Fruit fly (Drosophila melanogaster) whole organism, embryonic: ENCODE results near the gene Spn75F.

Experiments used
- Bteb2 ChIP-seq: fragments of 200-800 bp; sonication (Bioruptor generic); optimal IDR thresholded peaks from 2 replicates; lab custom pipeline; 2016; ENCODE audit warnings: missing biosample characterization, missing genetic modification characterization
- CG10979 ChIP-seq: fragments of 200-800 bp; sonication (Bioruptor generic); optimal IDR thresholded peaks from 2 replicates; lab custom pipeline; 2018; ENCODE audit warnings: missing biosample characterization, mild to moderate bottlenecking, missing genetic modification characterization, moderate library complexity
- CG12219 ChIP-seq: fragments of 200-800 bp; sonication (Bioruptor generic); optimal IDR thresholded peaks from 3 replicates; lab custom pipeline; 2018; ENCODE audit warnings: missing biosample characterization, mild to moderate bottlenecking, missing genetic modification characterization
- CG13296 ChIP-seq: fragments of 200-800 bp; sonication (Bioruptor generic); optimal IDR thresholded peaks from 3 replicates; lab custom pipeline; 2018; ENCODE audit warnings: missing biosample characterization, mild to moderate bottlenecking, missing genetic modification characterization
- CG15601 ChIP-seq: fragments of 200-800 bp; sonication (Bioruptor generic); optimal IDR thresholded peaks from 3 replicates; lab custom pipeline; 2019; ENCODE audit warnings: missing biosample characterization, mild to moderate bottlenecking, missing genetic modification characterization, moderate library complexity
- CG16813 ChIP-seq: fragments of 200-800 bp; sonication (Bioruptor generic); IDR thresholded peaks from 3 replicates; pipeline ENCODE4 v1.3.6; 2022; ENCODE audit warnings: missing biosample characterization, missing genetic modification characterization; ENCODE audit not compliant: partially characterized antibody
- CG17385 ChIP-seq: fragments of 200-800 bp; sonication (Bioruptor generic); optimal IDR thresholded peaks from 3 replicates; lab custom pipeline; 2018; ENCODE audit warnings: missing biosample characterization, mild to moderate bottlenecking, missing genetic modification characterization
- CG2116 ChIP-seq: fragments of 200-800 bp; sonication (Bioruptor generic); optimal IDR thresholded peaks from 3 replicates; lab custom pipeline; 2018; ENCODE audit warnings: missing biosample characterization, mild to moderate bottlenecking, missing genetic modification characterization
- CG2199 ChIP-seq: fragments of 200-800 bp; sonication (Bioruptor generic); IDR thresholded peaks from 3 replicates; pipeline ENCODE4 v1.3.6; 2022; ENCODE audit warnings: missing biosample characterization, missing genetic modification characterization
- CG2202 ChIP-seq: fragments of 200-800 bp; sonication (Bioruptor generic); optimal IDR thresholded peaks from 2 replicates; lab custom pipeline; 2018; ENCODE audit warnings: missing biosample characterization, mild to moderate bottlenecking, missing genetic modification characterization
- CG2889 ChIP-seq: fragments of 200-800 bp; sonication (Bioruptor generic); IDR thresholded peaks from 3 replicates; pipeline ENCODE4 v1.3.6; 2022; ENCODE audit warnings: missing biosample characterization, missing genetic modification characterization
- CG30020 ChIP-seq: fragments of 200-800 bp; optimal IDR thresholded peaks from 2 replicates; lab custom pipeline; 2019; ENCODE audit warnings: missing biosample characterization, mild to moderate bottlenecking, missing genetic modification characterization, moderate library complexity
- CG31441 ChIP-seq: fragments of 200-800 bp; sonication (Bioruptor generic); IDR thresholded peaks from 2 replicates; pipeline ENCODE4 v1.3.6; 2022; ENCODE audit warnings: missing biosample characterization, missing genetic modification characterization
- CG3407 ChIP-seq: fragments of 200-800 bp; sonication (Bioruptor generic); optimal IDR thresholded peaks from 2 replicates; lab custom pipeline; 2018; ENCODE audit warnings: missing biosample characterization, mild to moderate bottlenecking, missing genetic modification characterization
- CG3995 ChIP-seq: fragments of 200-800 bp; sonication (Bioruptor generic); optimal IDR thresholded peaks from 3 replicates; lab custom pipeline; 2016; ENCODE audit warnings: missing biosample characterization, missing genetic modification characterization
- CG6175 ChIP-seq: fragments of 200-800 bp; sonication (Bioruptor generic); IDR thresholded peaks from 3 replicates; pipeline ENCODE4 v1.3.6; 2022; ENCODE audit warnings: missing biosample characterization, missing genetic modification characterization
- CG6254 ChIP-seq: fragments of 200-800 bp; sonication (Bioruptor generic); optimal IDR thresholded peaks from 3 replicates; lab custom pipeline; 2017; ENCODE audit warnings: mild to moderate bottlenecking, missing biosample characterization, missing genetic modification reagents, missing genetic modification characterization
- CG6272 ChIP-seq: fragments of 200-800 bp; sonication (Bioruptor generic); IDR thresholded peaks from 2 replicates; pipeline ENCODE4 v1.3.6; 2022; ENCODE audit warnings: missing biosample characterization, missing genetic modification characterization
- CG6813 ChIP-seq: fragments of 200-800 bp; sonication (Bioruptor generic); optimal IDR thresholded peaks from 2 replicates; lab custom pipeline; 2017; ENCODE audit warnings: missing biosample characterization, missing genetic modification characterization, mild to moderate bottlenecking, moderate library complexity, missing genetic modification reagents
- CG7357 ChIP-seq: fragments of 200-800 bp; sonication (Bioruptor generic); IDR thresholded peaks from 3 replicates; pipeline ENCODE4 v1.3.6; 2022; ENCODE audit warnings: missing biosample characterization, missing genetic modification characterization
- CG8359 ChIP-seq: fragments of 200-800 bp; sonication (Bioruptor generic); optimal IDR thresholded peaks from 2 replicates; lab custom pipeline; 2017; ENCODE audit warnings: missing biosample characterization, mild to moderate bottlenecking, missing genetic modification characterization, borderline replicate concordance
- CrebB ChIP-seq: fragments of 200-800 bp; sonication (Bioruptor generic); optimal IDR thresholded peaks from 3 replicates; lab custom pipeline; 2018; ENCODE audit warnings: missing biosample characterization, mild to moderate bottlenecking, missing genetic modification characterization
- Deaf1 ChIP-seq: fragments of 200-800 bp; optimal IDR thresholded peaks from 3 replicates; lab custom pipeline; 2019; ENCODE audit warnings: missing biosample characterization, mild to moderate bottlenecking, missing genetic modification characterization, moderate library complexity
- Dp ChIP-seq: fragments of 200-800 bp; sonication (Bioruptor generic); optimal IDR thresholded peaks from 2 replicates; lab custom pipeline; 2018; ENCODE audit warnings: missing biosample characterization, mild to moderate bottlenecking, missing genetic modification characterization, moderate library complexity
- Eip74EF ChIP-seq, 2 experiments: fragments of 200-800 bp in 1 of 2; fragments of >200 bp in 1 of 2; sonication (Bioruptor generic) in 1 of 2; optimal IDR thresholded peaks; 2 replicates each; lab custom pipeline; 2017 to 2019; ENCODE audit warnings: missing biosample characterization in 2 of 2, missing genetic modification characterization in 2 of 2, mild to moderate bottlenecking in 1 of 2, moderate library complexity in 1 of 2
- Ets65A ChIP-seq: fragments of 200-800 bp; sonication (Bioruptor generic); peaks from one replicate; lab custom pipeline; 2016; ENCODE audit warnings: missing biosample characterization, missing genetic modification characterization
- Hand ChIP-seq: fragments of 200-800 bp; sonication (Bioruptor generic); optimal IDR thresholded peaks from 2 replicates; lab custom pipeline; 2017; ENCODE audit warnings: mild to moderate bottlenecking, missing biosample characterization, missing genetic modification reagents, missing genetic modification characterization
- Hr78 ChIP-seq, 2 experiments: fragments of 200-800 bp in 1 of 2; fragments of >200 bp in 1 of 2; sonication (Bioruptor generic) in 1 of 2; optimal IDR thresholded peaks; 2 replicates each; lab custom pipeline; 2017 to 2019; ENCODE audit warnings: missing biosample characterization in 2 of 2, missing genetic modification characterization in 2 of 2, mild to moderate bottlenecking in 1 of 2, moderate library complexity in 1 of 2
- Med ChIP-seq: fragments of 200-800 bp; sonication (Bioruptor generic); peaks from one replicate; lab custom pipeline; 2016; ENCODE audit warnings: missing biosample characterization, missing genetic modification characterization, mild to moderate bottlenecking, inconsistent platforms, moderate library complexity
- Nf-YC ChIP-seq: fragments of 200-800 bp; optimal IDR thresholded peaks from 3 replicates; lab custom pipeline; 2019; ENCODE audit warnings: missing biosample characterization, mild to moderate bottlenecking, missing genetic modification characterization, moderate library complexity
- Taf1 ChIP-seq: fragments of 200-800 bp; sonication (Bioruptor generic); IDR thresholded peaks from 2 replicates; pipeline ENCODE4 v1.3.6; 2022; ENCODE audit warnings: missing biosample characterization, missing genetic modification characterization
- Trl ChIP-seq, 3 experiments: fragments of >200 bp in 2 of 3; fragments of 200-800 bp in 1 of 3; sonication (Bioruptor generic) in 1 of 3; optimal IDR thresholded peaks; 2 replicates in 1 of 3; 3 replicates in 2 of 3; lab custom pipeline; 2016 to 2017; ENCODE audit warnings: missing biosample characterization in 1 of 3, missing genetic modification characterization in 1 of 3
- ac ChIP-seq: fragments of 200-800 bp; sonication (Bioruptor generic); optimal IDR thresholded peaks from 3 replicates; lab custom pipeline; 2017; ENCODE audit warnings: missing biosample characterization, mild to moderate bottlenecking, missing genetic modification characterization
- ash1 ChIP-seq: fragments of 200-800 bp; sonication (Bioruptor generic); optimal IDR thresholded peaks from 2 replicates; lab custom pipeline; 2018; ENCODE audit warnings: missing biosample characterization, mild to moderate bottlenecking, missing genetic modification characterization
- ato ChIP-seq: fragments of 200-800 bp; sonication (Bioruptor generic); IDR thresholded peaks from 2 replicates; pipeline ENCODE4 v1.3.6; 2022; ENCODE audit warnings: missing biosample characterization, missing genetic modification characterization; ENCODE audit not compliant: partially characterized antibody
- chinmo ChIP-seq: fragments of 200-800 bp; sonication (Bioruptor generic); IDR thresholded peaks from 4 replicates; pipeline ENCODE4 v1.3.6; 2022; ENCODE audit warnings: missing biosample characterization, missing genetic modification characterization; ENCODE audit not compliant: partially characterized antibody
- chm ChIP-seq: fragments of 200-800 bp; sonication (Bioruptor generic); IDR thresholded peaks from 2 replicates; pipeline ENCODE4 v1.3.6; 2022; ENCODE audit warnings: missing biosample characterization, missing genetic modification characterization
- crol ChIP-seq: fragments of 200-800 bp; sonication (Bioruptor generic); IDR thresholded peaks from 2 replicates; pipeline ENCODE4 v1.3.6; 2022; ENCODE audit warnings: missing biosample characterization, missing genetic modification characterization
- fd96Cb ChIP-seq: fragments of 200-800 bp; sonication (Bioruptor generic); optimal IDR thresholded peaks from 2 replicates; lab custom pipeline; 2018; ENCODE audit warnings: missing biosample characterization, mild to moderate bottlenecking, missing genetic modification characterization, moderate library complexity
- gro ChIP-seq: fragments of 200-800 bp; sonication (Bioruptor generic); optimal IDR thresholded peaks from 2 replicates; lab custom pipeline; 2016; ENCODE audit warnings: missing biosample characterization, missing genetic modification characterization
- hkb ChIP-seq, 2 experiments: fragments of 200-800 bp in 1 of 2; fragments of >200 bp in 1 of 2; sonication (Bioruptor generic) in 1 of 2; IDR thresholded peaks in 1 of 2; optimal IDR thresholded peaks in 1 of 2; 2 replicates each; pipeline versions ENCODE4 v1.3.6 to Lab custom; 2017 to 2022; ENCODE audit warnings: missing biosample characterization in 1 of 2, missing genetic modification characterization in 1 of 2
- insv ChIP-seq, 2 experiments: fragments of 200-800 bp; sonication (Bioruptor generic); optimal IDR thresholded peaks; 3 replicates each; lab custom pipeline; 2016 to 2018; ENCODE audit warnings: missing biosample characterization in 2 of 2, missing genetic modification characterization in 2 of 2
- lov ChIP-seq, 2 experiments: fragments of 200-800 bp in 1 of 2; fragments of >200 bp in 1 of 2; sonication (Bioruptor generic) in 1 of 2; IDR thresholded peaks in 1 of 2; optimal IDR thresholded peaks in 1 of 2; 2 replicates in 1 of 2; 3 replicates in 1 of 2; pipeline versions ENCODE4 v1.3.6 to Lab custom; 2017 to 2022; ENCODE audit warnings: missing biosample characterization in 1 of 2, missing genetic modification characterization in 1 of 2
- sd ChIP-seq: fragments of 200-800 bp; sonication (Bioruptor generic); optimal IDR thresholded peaks from 3 replicates; lab custom pipeline; 2018; ENCODE audit warnings: missing biosample characterization, mild to moderate bottlenecking, missing genetic modification characterization, moderate library complexity
- slou ChIP-seq: fragments of 200-800 bp; sonication (Bioruptor generic); optimal IDR thresholded peaks from 3 replicates; lab custom pipeline; 2016; ENCODE audit warnings: missing biosample characterization, missing genetic modification characterization
- slp2 ChIP-seq: fragments of 200-800 bp; sonication (Bioruptor generic); optimal IDR thresholded peaks from 2 replicates; lab custom pipeline; 2016; ENCODE audit warnings: missing biosample characterization, missing genetic modification characterization
- tin ChIP-seq: fragments of 200-800 bp; sonication (Bioruptor generic); optimal IDR thresholded peaks from 3 replicates; lab custom pipeline; 2016; ENCODE audit warnings: missing biosample characterization, missing genetic modification characterization
- usp ChIP-seq: fragments of >200 bp; optimal IDR thresholded peaks from 2 replicates; lab custom pipeline; 2017; ENCODE audit warnings: missing biosample characterization, missing genetic modification characterization

The Spn75F gene

dm6 chr3L:19170426-19170825 is 41.0 kb upstream of the Spn75F start (continued):
- TF ChIP-seq CG6272 (GFP tag; lab: Robert Waterston, UW) (no peak), lov (optimal IDR thresholded peaks at IDR 0.05; lab: Kevin White, UChicago) (no peak), lov (GFP tag; IDR thresholded peaks at IDR 0.05; lab: Robert Waterston, UW) (peak; percentile 60; the same call in 1 of the 3 replicates), Taf1 (GFP tag; lab: Robert Waterston, UW) (no peak), CG2202 (tag; lab: Kevin White, UChicago) (peak; percentile 22), chm (peak; percentile 94), CG15601 (peak; percentile 48), CG6813 (GFP tag; lab: Kevin White, UChicago) (peak; percentile 38), Ets65A (no peak), CG6254 (GFP tag; lab: Kevin White, UChicago) (peak; percentile 60), Eip74EF (GFP tag; optimal IDR thresholded peaks at IDR 0.05; lab: Kevin White, UChicago) (peak in 1 of 2 experiments; percentile 26), slp2 (GFP tag; lab: Kevin White, UChicago) (no peak), CG31441 (GFP tag; lab: Robert Waterston, UW) (no peak; the same call in 1 of the 2 replicates), tin (GFP tag; lab: Kevin White, UChicago) (no peak), CG8359 (GFP tag; lab: Kevin White, UChicago) (no peak), slou (GFP tag; lab: Kevin White, UChicago) (no peak), Med (GFP tag; lab: Kevin White, UChicago) (peak; percentile 89), Hand (GFP tag; lab: Kevin White, UChicago) (peak; percentile 38), gro (GFP tag; lab: Kevin White, UChicago) (peak; percentile 68), Trl (optimal IDR thresholded peaks at IDR 0.05; lab: Kevin White, UChicago) (peak; percentile 96 to 98), Trl (GFP tag; optimal IDR thresholded peaks at IDR 0.05; lab: Kevin White, UChicago) (peak; percentile 60), CG2889 (GFP tag; lab: Robert Waterston, UW) (no peak), CG17385 (GFP tag; lab: Kevin White, UChicago) (peak; percentile 42), hkb (optimal IDR thresholded peaks at IDR 0.05; lab: Kevin White, UChicago) (no peak), hkb (GFP tag; IDR thresholded peaks at IDR 0.05; lab: Robert Waterston, UW) (no peak), CG10979 (tag; lab: Kevin White, UChicago) (no peak), ash1 (GFP tag; lab: Kevin White, UChicago) (peak; percentile 54), CG2116 (GFP tag; lab: Kevin White, UChicago) (no peak), CG6175 (GFP tag; lab: Robert Waterston, UW) (no peak), Hr78 (GFP tag; optimal IDR thresholded peaks at IDR 0.05; lab: Kevin White, UChicago) (peak in 1 of 2 experiments; percentile 30), usp (no peak), fd96Cb (tag; lab: Kevin White, UChicago) (no peak), CG3995 (no peak), ato (GFP tag; lab: Robert Waterston, UW) (no peak), CG3407 (no peak), ac (GFP tag; lab: Kevin White, UChicago) (no peak), CG13296 (GFP tag; lab: Kevin White, UChicago) (no peak), Dp (GFP tag; lab: Kevin White, UChicago) (no peak), CG16813 (GFP tag; lab: Robert Waterston, UW) (peak; percentile 39; the same call in 1 of the 3 replicates), crol (GFP tag; lab: Robert Waterston, UW) (peak; percentile 92), chinmo (GFP tag; lab: Robert Waterston, UW) (peak; percentile 71; the same call in 3 of the 4 replicates), CG30020 (tag; lab: Kevin White, UChicago) (no peak), Deaf1 (tag; lab: Kevin White, UChicago) (peak; percentile 63), Bteb2 (GFP tag; lab: Kevin White, UChicago) (no peak), sd (peak; percentile 46), CG7357 (GFP tag; lab: Robert Waterston, UW) (no peak), CrebB (tag; lab: Kevin White, UChicago) (peak; percentile 62), Nf-YC (tag; lab: Kevin White, UChicago) (peak; percentile 4), CG12219 (GFP tag; lab: Kevin White, UChicago) (no peak), CG2199 (GFP tag; lab: Robert Waterston, UW) (peak; percentile 89), insv (GFP tag; optimal IDR thresholded peaks at IDR 0.05; lab: Kevin White, UChicago) (peak in 1 of 2 experiments; percentile 13)
